Fruit fly (Drosophila melanogaster) whole organism, pupa: Measurements from ENCODE around the gene CG1090.

ENCODE experiments used
- CG10348 ChIP-seq: fragments of 200-800 bp; sonication (Bioruptor generic); IDR thresholded peaks from 2 replicates; pipeline ENCODE4 v1.3.6; 2022; ENCODE audit warnings: missing biosample characterization, missing genetic modification characterization
- CG12605 ChIP-seq: fragments of 200-800 bp; sonication (Bioruptor generic); IDR thresholded peaks from 2 replicates; pipeline ENCODE4 v1.3.6; 2022; ENCODE audit warnings: missing biosample characterization, missing genetic modification characterization
- CG13204 ChIP-seq: fragments of 200-800 bp; sonication (Bioruptor generic); optimal IDR thresholded peaks from 2 replicates; lab custom pipeline; 2018; ENCODE audit warnings: missing biosample characterization, mild to moderate bottlenecking, missing genetic modification characterization, moderate library complexity
- CG14655 ChIP-seq: fragments of 200-800 bp; sonication (Bioruptor generic); optimal IDR thresholded peaks from 3 replicates; lab custom pipeline; 2017; ENCODE audit warnings: mild to moderate bottlenecking, missing biosample characterization, missing genetic modification reagents, missing genetic modification characterization
- CG15710 ChIP-seq: fragments of 200-800 bp; sonication (Bioruptor generic); optimal IDR thresholded peaks from 2 replicates; lab custom pipeline; 2018; ENCODE audit warnings: missing biosample characterization, mild to moderate bottlenecking, missing genetic modification characterization, moderate library complexity
- CG17806 ChIP-seq: fragments of 200-800 bp; sonication (Bioruptor generic); optimal IDR thresholded peaks from 2 replicates; lab custom pipeline; 2018; ENCODE audit warnings: missing biosample characterization, mild to moderate bottlenecking, missing genetic modification characterization, moderate library complexity
- CG32121 ChIP-seq: fragments of 200-800 bp; sonication (Bioruptor generic); IDR thresholded peaks from 2 replicates; pipeline ENCODE4 v1.3.6; 2022; ENCODE audit warnings: missing biosample characterization, missing genetic modification characterization
- CG34367 ChIP-seq: fragments of 200-800 bp; sonication (Bioruptor generic); optimal IDR thresholded peaks from 2 replicates; lab custom pipeline; 2018; ENCODE audit warnings: missing biosample characterization, mild to moderate bottlenecking, missing genetic modification characterization
- CG4496 ChIP-seq: fragments of 200-800 bp; sonication (Bioruptor generic); IDR thresholded peaks from 3 replicates; pipeline ENCODE4 v1.3.6; 2022; ENCODE audit warnings: missing biosample characterization, missing genetic modification characterization
- CG8159 ChIP-seq: fragments of 200-800 bp; sonication (Bioruptor generic); optimal IDR thresholded peaks from 3 replicates; lab custom pipeline; 2018; ENCODE audit warnings: missing biosample characterization, mild to moderate bottlenecking, missing genetic modification characterization, moderate library complexity
- CG8301 ChIP-seq: fragments of 200-800 bp; sonication (Bioruptor generic); optimal IDR thresholded peaks from 2 replicates; lab custom pipeline; 2018; ENCODE audit warnings: missing biosample characterization, mild to moderate bottlenecking, missing genetic modification characterization
- CG9948 ChIP-seq: fragments of 200-800 bp; sonication (Bioruptor generic); optimal IDR thresholded peaks from 2 replicates; lab custom pipeline; 2018; ENCODE audit warnings: missing biosample characterization, mild to moderate bottlenecking, missing genetic modification characterization, moderate library complexity
- D1 ChIP-seq: fragments of 200-800 bp; sonication (Bioruptor generic); optimal IDR thresholded peaks from 2 replicates; lab custom pipeline; 2018; ENCODE audit warnings: missing biosample characterization, mild to moderate bottlenecking, missing genetic modification characterization, moderate library complexity
- EcR ChIP-seq: fragments of 200-800 bp; sonication (Bioruptor generic); optimal IDR thresholded peaks from 3 replicates; lab custom pipeline; 2019; ENCODE audit warnings: missing biosample characterization, missing genetic modification characterization, mild to moderate bottlenecking, moderate library complexity, missing genetic modification reagents
- Ets98B ChIP-seq: fragments of 200-800 bp; sonication (Bioruptor generic); IDR thresholded peaks from 2 replicates; pipeline ENCODE4 v1.3.6; 2022; ENCODE audit warnings: missing biosample characterization, missing genetic modification characterization
- Pif1A ChIP-seq: fragments of 200-800 bp; sonication (Bioruptor generic); optimal IDR thresholded peaks from 3 replicates; lab custom pipeline; 2016; ENCODE audit warnings: missing biosample characterization, missing genetic modification characterization
- Pif1B ChIP-seq: fragments of 200-800 bp; sonication (Bioruptor generic); optimal IDR thresholded peaks from 3 replicates; lab custom pipeline; 2016; ENCODE audit warnings: missing biosample characterization, missing genetic modification characterization
- Snoo ChIP-seq: fragments of 200-800 bp; sonication (Bioruptor generic); optimal IDR thresholded peaks from 3 replicates; lab custom pipeline; 2017; ENCODE audit warnings: missing biosample characterization, mild to moderate bottlenecking, missing genetic modification characterization, inconsistent platforms
- fd96Ca ChIP-seq: fragments of 200-800 bp; sonication (Bioruptor generic); IDR thresholded peaks from 3 replicates; pipeline ENCODE4 v1.3.6; 2022; ENCODE audit warnings: missing biosample characterization, missing genetic modification characterization
- gl ChIP-seq: fragments of 200-800 bp; sonication (Bioruptor generic); optimal IDR thresholded peaks from 2 replicates; lab custom pipeline; 2018; ENCODE audit warnings: missing biosample characterization, mild to moderate bottlenecking, missing genetic modification characterization
- rn ChIP-seq: fragments of 200-800 bp; sonication (Bioruptor generic); IDR thresholded peaks from 2 replicates; pipeline ENCODE4 v1.3.6; 2022; ENCODE audit warnings: missing biosample characterization, missing genetic modification characterization

The CG1090 gene

DNA sequence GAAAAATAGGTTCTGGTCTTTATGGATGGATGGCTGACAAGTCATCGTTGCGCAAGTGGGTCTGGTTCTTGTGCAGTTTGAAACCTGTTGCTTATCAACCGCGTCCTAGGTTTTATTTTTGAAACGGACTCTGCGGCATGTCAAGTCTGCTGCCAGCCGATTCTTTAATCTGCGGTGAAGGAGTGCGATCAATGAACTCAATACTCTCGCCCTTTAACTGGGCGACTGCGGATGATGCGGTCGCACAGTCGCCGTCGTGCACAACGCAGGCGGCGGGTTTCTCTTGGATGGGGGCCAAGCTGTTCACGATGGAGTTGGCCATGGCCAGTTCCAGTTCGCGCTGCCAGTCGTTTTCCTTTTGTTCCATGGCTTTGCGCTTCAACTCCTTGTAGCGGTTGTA is 47.6 kb downstream of the CG1090 start:
- TF ChIP-seq Pif1A (GFP tag; lab: Kevin White, UChicago) (no peak), CG10348 (GFP tag; lab: Robert Waterston, UW) (no peak), CG15710 (tag; lab: Kevin White, UChicago) (no peak), CG13204 (GFP tag; lab: Kevin White, UChicago) (peak; percentile 46), gl (no peak), CG8301 (tag; lab: Kevin White, UChicago) (no peak), EcR (GFP tag; lab: Kevin White, UChicago) (peak; percentile 96), fd96Ca (GFP tag; lab: Robert Waterston, UW) (no peak), CG34367 (tag; lab: Kevin White, UChicago) (no peak)

DNA sequence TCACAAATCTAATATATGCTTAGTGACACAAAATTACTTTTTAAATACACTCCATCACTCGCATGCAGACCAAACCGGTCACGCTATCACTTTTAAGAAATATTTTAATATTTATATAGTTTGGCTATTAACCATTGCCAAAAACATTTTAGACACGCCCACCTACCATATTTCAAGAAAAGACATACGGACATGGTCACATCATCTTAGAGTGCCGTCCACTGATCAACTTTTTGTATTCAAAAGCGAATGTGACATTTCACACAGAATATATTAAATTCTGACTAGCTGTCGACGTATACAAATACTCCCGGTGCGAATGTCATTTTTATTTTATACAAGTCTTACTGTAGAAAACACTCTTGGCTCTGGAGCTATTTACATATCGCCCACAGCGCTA is 56.5 kb downstream of the CG1090 start, which contains the start of gene CG31528:
Gene CG31528, plus strand, starts transcription at position 301 of the 400 bp plus-strand sequence.
- no peak for TF ChIP-seq CG15710 (tag; lab: Kevin White, UChicago)
- no peak for TF ChIP-seq CG14655
- TF ChIP-seq CG4496 (GFP tag; lab: Robert Waterston, UW) = no peak
- no peak for TF ChIP-seq CG8159 (tag; lab: Kevin White, UChicago)
- TF ChIP-seq CG8301 (tag; lab: Kevin White, UChicago) = no peak
- TF ChIP-seq D1 (tag; lab: Kevin White, UChicago) = no peak
- TF ChIP-seq CG32121 (GFP tag; lab: Robert Waterston, UW) = no peak
- TF ChIP-seq Snoo (tag; lab: Kevin White, UChicago) = no peak
- TF ChIP-seq gl = no peak
- no peak for TF ChIP-seq CG12605
- no peak for TF ChIP-seq CG17806 (tag; lab: Kevin White, UChicago)
- TF ChIP-seq Pif1B (GFP tag; lab: Kevin White, UChicago) = no peak
- TF ChIP-seq Pif1A (GFP tag; lab: Kevin White, UChicago) = no peak
- no peak for TF ChIP-seq CG34367 (tag; lab: Kevin White, UChicago)
- TF ChIP-seq fd96Ca (GFP tag; lab: Robert Waterston, UW) = no peak
- TF ChIP-seq EcR (GFP tag; lab: Kevin White, UChicago) = no peak
- no peak for TF ChIP-seq rn (GFP tag; lab: Robert Waterston, UW)
- no peak for TF ChIP-seq CG9948 (tag; lab: Kevin White, UChicago)
- no peak for TF ChIP-seq Ets98B (GFP tag; lab: Robert Waterston, UW)
- no peak for TF ChIP-seq CG10348 (GFP tag; lab: Robert Waterston, UW)
